Fruit fly (Drosophila melanogaster): ENCODE data around the gene CG7632.

CG7632 gene

DNA sequence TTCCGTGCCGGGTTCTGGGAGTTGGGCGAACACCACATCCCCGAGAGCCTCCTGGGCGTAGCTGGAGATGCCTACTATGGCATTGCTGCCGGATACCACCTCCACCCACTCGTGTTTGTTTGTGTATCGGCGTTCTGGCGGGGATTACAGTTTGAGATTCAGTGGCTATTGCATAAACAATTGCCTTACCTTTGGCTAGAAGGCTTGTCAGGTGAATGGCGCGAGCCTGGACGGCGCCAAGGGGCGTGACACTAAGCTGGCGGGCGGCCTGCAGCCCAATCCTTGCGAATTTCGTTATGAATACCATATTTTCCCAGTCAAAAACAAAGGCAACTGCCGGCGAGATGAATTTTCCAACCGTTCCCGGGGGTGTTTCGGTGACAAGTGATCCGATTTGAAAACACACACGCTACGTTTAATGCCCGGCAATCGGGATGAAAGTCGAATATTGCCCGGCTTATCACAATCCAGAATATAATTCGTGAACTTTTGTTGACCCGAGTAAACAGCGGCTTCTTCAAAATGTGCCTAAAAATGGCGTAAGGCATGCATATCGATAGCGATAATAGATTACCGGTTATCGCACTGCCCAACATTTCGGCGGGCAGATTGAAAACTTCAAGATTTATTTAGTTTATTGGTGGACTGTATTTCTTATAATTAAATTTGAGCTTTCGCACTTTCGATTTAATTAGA lies 23.4 kb upstream of the CG7632 start, which contains the start of gene ppl (continued):
- TF ChIP-seq HmgD (GFP tag; optimal IDR thresholded peaks at IDR 0.05) (no peak), CG3726 (GFP tag; IDR thresholded peaks at IDR 0.05) (no peak), CG9727 (GFP tag; optimal IDR thresholded peaks at IDR 0.05) (peak; percentile 21), ewg (GFP tag; optimal IDR thresholded peaks at IDR 0.05) (no peak), CG14441 (GFP tag; IDR thresholded peaks at IDR 0.05) (no peak), schlank (tag; optimal IDR thresholded peaks at IDR 0.05) (no peak), CG12942 (GFP tag; optimal IDR thresholded peaks at IDR 0.05) (no peak), D (optimal IDR thresholded peaks at IDR 0.05) (peak; percentile 43), D (GFP tag; optimal IDR thresholded peaks at IDR 0.05) (no peak), CG16815 (GFP tag; optimal IDR thresholded peaks at IDR 0.05) (no peak), Gsc (GFP tag; IDR thresholded peaks at IDR 0.05) (no peak), gfzf (GFP tag; optimal IDR thresholded peaks at IDR 0.05) (peak; percentile 77), gsb-n (tag; optimal IDR thresholded peaks at IDR 0.05) (no peak), CG18764 (GFP tag; optimal IDR thresholded peaks at IDR 0.05) (no peak), Hr39 (optimal IDR thresholded peaks at IDR 0.05) (no peak), Xrp1 (GFP tag; IDR thresholded peaks at IDR 0.05) (no peak), CG10543 (GFP tag; optimal IDR thresholded peaks at IDR 0.05) (peak; percentile 65), CG14860 (GFP tag; IDR thresholded peaks at IDR 0.05; ENCODE audit: partially characterized antibody) (0 out of 3 replicates have a peak, but pooled peaks have one; percentile 13), repo (GFP tag; optimal IDR thresholded peaks at IDR 0.05) (no peak), CG42726 (GFP tag; IDR thresholded peaks at IDR 0.05; ENCODE audit: partially characterized antibody) (no peak), lov (optimal IDR thresholded peaks at IDR 0.05) (no peak), lov (GFP tag; IDR thresholded peaks at IDR 0.05) (no peak), Hmr (GFP tag; optimal IDR thresholded peaks at IDR 0.05) (no peak), vnd (GFP tag; IDR thresholded peaks at IDR 0.05; ENCODE audit: partially characterized antibody) (peak; percentile 48; the same call in 2 of the 3 replicates), ham (GFP tag; IDR thresholded peaks at IDR 0.05) (no peak), CG12391 (tag; optimal IDR thresholded peaks at IDR 0.05) (no peak), Sox100B (GFP tag; optimal IDR thresholded peaks at IDR 0.05) (peak; percentile 9), bcd (GFP tag; optimal IDR thresholded peaks at IDR 0.05) (no peak), ac (GFP tag; optimal IDR thresholded peaks at IDR 0.05) (no peak), CG5180 (GFP tag; optimal IDR thresholded peaks at IDR 0.05) (no peak), CG10209 (GFP tag; optimal IDR thresholded peaks at IDR 0.05) (no peak), CG7357 (GFP tag; IDR thresholded peaks at IDR 0.05) (no peak), CG34422 (GFP tag; IDR thresholded peaks at IDR 0.05) (no peak), gsb (GFP tag; IDR thresholded peaks at IDR 0.05) (no peak), Hand (GFP tag; optimal IDR thresholded peaks at IDR 0.05) (no peak), ems (GFP tag; optimal IDR thresholded peaks at IDR 0.05) (no peak), CG43689 (GFP tag; IDR thresholded peaks at IDR 0.05) (no peak), Sry-β (GFP tag; optimal IDR thresholded peaks at IDR 0.05) (no peak), ro (GFP tag; IDR thresholded peaks at IDR 0.05) (no peak), CG9817 (tag; optimal IDR thresholded peaks at IDR 0.05) (no peak), CG14710 (tag; optimal IDR thresholded peaks at IDR 0.05) (peak; percentile 23), CG15073 (GFP tag; optimal IDR thresholded peaks at IDR 0.05) (no peak), otp (GFP tag; IDR thresholded peaks at IDR 0.05) (no peak), Deaf1 (tag; optimal IDR thresholded peaks at IDR 0.05) (peak; percentile 9), al (GFP tag; IDR thresholded peaks at IDR 0.05) (no peak), gt (GFP tag; IDR thresholded peaks at IDR 0.05) (no peak), CG31224 (GFP tag; IDR thresholded peaks at IDR 0.05) (no peak), HLHmδ (GFP tag; optimal IDR thresholded peaks at IDR 0.05) (peak; percentile 45), CTCF (GFP tag; optimal IDR thresholded peaks at IDR 0.05) (peak; percentile 4), CG17568 (GFP tag; optimal IDR thresholded peaks at IDR 0.05) (no peak), h (optimal IDR thresholded peaks at IDR 0.05) (no peak), Side (GFP tag; optimal IDR thresholded peaks at IDR 0.05) (no peak)
